Fruit fly (Drosophila melanogaster) whole organism, embryonic: ENCODE measurements around the gene Apt1.

Source experiments
- Abd-B ChIP-seq: fragments of 200-800 bp; sonication (Bioruptor generic); optimal IDR thresholded peaks from 2 replicates; lab custom pipeline; 2018; ENCODE audit warnings: missing biosample characterization, mild to moderate bottlenecking, missing genetic modification characterization, moderate library complexity
- Atf6 ChIP-seq: fragments of 200-800 bp; sonication (Bioruptor generic); IDR thresholded peaks from 2 replicates; pipeline ENCODE4 v1.3.6; 2022; ENCODE audit warnings: missing biosample characterization, missing genetic modification characterization
- Awh ChIP-seq: fragments of 200-800 bp; sonication (Bioruptor generic); IDR thresholded peaks from 2 replicates; pipeline ENCODE4, ENCODE4 v1.3.6; 2022; ENCODE audit warnings: missing biosample characterization, missing genetic modification characterization
- CG11723 ChIP-seq: fragments of 200-800 bp; sonication (Bioruptor generic); optimal IDR thresholded peaks from 2 replicates; lab custom pipeline; 2017; ENCODE audit warnings: missing biosample characterization, mild to moderate bottlenecking, missing genetic modification characterization
- CG13894 ChIP-seq: fragments of 200-800 bp; sonication (Bioruptor generic); optimal IDR thresholded peaks from 3 replicates; lab custom pipeline; 2018; ENCODE audit warnings: missing biosample characterization, mild to moderate bottlenecking, missing genetic modification characterization, moderate library complexity
- CG16815 ChIP-seq: fragments of 200-800 bp; sonication (Bioruptor generic); optimal IDR thresholded peaks from 3 replicates; lab custom pipeline; 2017; ENCODE audit warnings: missing biosample characterization, mild to moderate bottlenecking, missing genetic modification characterization
- CG17802 ChIP-seq: fragments of 200-800 bp; sonication (Bioruptor generic); optimal IDR thresholded peaks from 2 replicates; lab custom pipeline; 2018; ENCODE audit warnings: missing biosample characterization, mild to moderate bottlenecking, missing genetic modification characterization, moderate library complexity
- CG18011 ChIP-seq: fragments of 200-800 bp; sonication (Bioruptor generic); optimal IDR thresholded peaks from 2 replicates; lab custom pipeline; 2017; ENCODE audit warnings: missing biosample characterization, missing genetic modification characterization, mild to moderate bottlenecking, moderate library complexity, missing genotype
- CG2678 ChIP-seq: fragments of 200-800 bp; sonication (Bioruptor generic); optimal IDR thresholded peaks from 3 replicates; lab custom pipeline; 2019; ENCODE audit warnings: missing biosample characterization, mild to moderate bottlenecking, missing genetic modification characterization, moderate library complexity
- CG30020 ChIP-seq: fragments of 200-800 bp; optimal IDR thresholded peaks from 2 replicates; lab custom pipeline; 2019; ENCODE audit warnings: missing biosample characterization, mild to moderate bottlenecking, missing genetic modification characterization, moderate library complexity
- CG32532 ChIP-seq: fragments of 200-800 bp; sonication (Bioruptor generic); IDR thresholded peaks from 2 replicates; pipeline ENCODE4 v1.3.6; 2022; ENCODE audit warnings: missing biosample characterization, missing genetic modification characterization
- CG42726 ChIP-seq: fragments of 200-800 bp; sonication (Bioruptor generic); IDR thresholded peaks from 2 replicates; pipeline ENCODE4 v1.3.6; 2022; ENCODE audit warnings: missing biosample characterization, missing genetic modification characterization; ENCODE audit not compliant: partially characterized antibody
- CG4424 ChIP-seq: fragments of 200-800 bp; sonication (Bioruptor generic); optimal IDR thresholded peaks from 3 replicates; lab custom pipeline; 2016; ENCODE audit warnings: missing biosample characterization, missing genetic modification characterization
- CG6791 ChIP-seq: fragments of 200-800 bp; sonication (Bioruptor generic); IDR thresholded peaks from 3 replicates; pipeline ENCODE4 v1.3.6; 2022; ENCODE audit warnings: missing biosample characterization, missing genetic modification characterization; ENCODE audit not compliant: partially characterized antibody
- CG8388 ChIP-seq: fragments of 200-800 bp; sonication (Bioruptor generic); optimal IDR thresholded peaks from 2 replicates; lab custom pipeline; 2019; ENCODE audit warnings: missing biosample characterization, mild to moderate bottlenecking, missing genetic modification characterization, moderate library complexity
- D19A ChIP-seq: fragments of 200-800 bp; optimal IDR thresholded peaks from 3 replicates; lab custom pipeline; 2019; ENCODE audit warnings: missing biosample characterization, mild to moderate bottlenecking, missing genetic modification characterization, moderate library complexity
- Doc2 ChIP-seq: fragments of 200-800 bp; sonication (Bioruptor generic); IDR thresholded peaks from 2 replicates; pipeline ENCODE4 v1.3.6; 2022; ENCODE audit warnings: missing biosample characterization, missing genetic modification characterization
- Dp ChIP-seq: fragments of 200-800 bp; sonication (Bioruptor generic); optimal IDR thresholded peaks from 2 replicates; lab custom pipeline; 2018; ENCODE audit warnings: missing biosample characterization, mild to moderate bottlenecking, missing genetic modification characterization, moderate library complexity
- GATAe ChIP-seq: fragments of 200-800 bp; sonication (Bioruptor generic); conservative IDR thresholded peaks from 2 replicates; pipeline ENCODE4 v1.3.6; 2022; ENCODE audit warnings: missing biosample characterization, missing genetic modification characterization
- H2.0 ChIP-seq: fragments of 200-800 bp; sonication (Bioruptor generic); IDR thresholded peaks from 2 replicates; pipeline ENCODE4 v1.3.6; 2022; ENCODE audit warnings: missing biosample characterization, missing genetic modification characterization
- Hr78 ChIP-seq, 2 experiments: fragments of 200-800 bp in 1 of 2; fragments of >200 bp in 1 of 2; sonication (Bioruptor generic) in 1 of 2; optimal IDR thresholded peaks; 2 replicates each; lab custom pipeline; 2017 to 2019; ENCODE audit warnings: missing biosample characterization in 2 of 2, missing genetic modification characterization in 2 of 2, mild to moderate bottlenecking in 1 of 2, moderate library complexity in 1 of 2
- MTF-1 ChIP-seq: fragments of 200-800 bp; sonication (Bioruptor generic); optimal IDR thresholded peaks from 2 replicates; lab custom pipeline; 2018; ENCODE audit warnings: missing biosample characterization, mild to moderate bottlenecking, missing genetic modification characterization, borderline replicate concordance
- Optix ChIP-seq: fragments of 200-800 bp; sonication (Bioruptor generic); IDR thresholded peaks from 3 replicates; pipeline ENCODE4 v1.3.6; 2022; ENCODE audit warnings: missing biosample characterization, missing genetic modification characterization
- Spps ChIP-seq: fragments of 200-800 bp; sonication (Bioruptor generic); optimal IDR thresholded peaks from 2 replicates; lab custom pipeline; 2018; ENCODE audit warnings: missing biosample characterization, mild to moderate bottlenecking, missing genetic modification characterization
- ac ChIP-seq: fragments of 200-800 bp; sonication (Bioruptor generic); optimal IDR thresholded peaks from 3 replicates; lab custom pipeline; 2017; ENCODE audit warnings: missing biosample characterization, mild to moderate bottlenecking, missing genetic modification characterization
- ap ChIP-seq: fragments of 200-800 bp; sonication (Bioruptor generic); IDR thresholded peaks from 2 replicates; pipeline ENCODE4 v1.3.6; 2022; ENCODE audit warnings: missing biosample characterization, missing genetic modification characterization
- bsh ChIP-seq, 2 experiments: fragments of 200-800 bp; sonication (Bioruptor generic); optimal IDR thresholded peaks; 2 replicates each; lab custom pipeline; 2017 to 2018; ENCODE audit warnings: mild to moderate bottlenecking in 2 of 2, missing biosample characterization in 2 of 2, missing genetic modification characterization in 2 of 2, moderate library complexity in 1 of 2
- caup ChIP-seq: fragments of 200-800 bp; sonication (Bioruptor generic); optimal IDR thresholded peaks from 3 replicates; lab custom pipeline; 2017; ENCODE audit warnings: missing biosample characterization, mild to moderate bottlenecking, missing genetic modification characterization, moderate library complexity; ENCODE audit not compliant: severe bottlenecking
- chif ChIP-seq, 2 experiments: fragments of 200-800 bp; sonication (Bioruptor generic); optimal IDR thresholded peaks; 3 replicates each; lab custom pipeline; 2016; ENCODE audit warnings: missing biosample characterization in 2 of 2, missing genetic modification characterization in 2 of 2
- chn ChIP-seq: fragments of 200-800 bp; sonication (Bioruptor generic); optimal IDR thresholded peaks from 2 replicates; lab custom pipeline; 2016; ENCODE audit warnings: missing biosample characterization, missing genetic modification characterization
- da ChIP-seq: fragments of 200-800 bp; sonication (Bioruptor generic); optimal IDR thresholded peaks from 2 replicates; lab custom pipeline; 2016; ENCODE audit warnings: missing biosample characterization, missing genetic modification characterization
- dati ChIP-seq: fragments of 200-800 bp; sonication (Bioruptor generic); IDR thresholded peaks from 2 replicates; pipeline ENCODE4 v1.3.6; 2022; ENCODE audit warnings: missing biosample characterization, missing genetic modification characterization
- en ChIP-seq: fragments of 200-800 bp; sonication (Bioruptor generic); optimal IDR thresholded peaks from 2 replicates; lab custom pipeline; 2016; ENCODE audit warnings: missing biosample characterization, missing genetic modification characterization
- ewg ChIP-seq: fragments of 200-800 bp; sonication (Bioruptor generic); optimal IDR thresholded peaks from 3 replicates; lab custom pipeline; 2017; ENCODE audit warnings: mild to moderate bottlenecking, missing biosample characterization, missing genetic modification reagents, missing genetic modification characterization
- eyg ChIP-seq: fragments of 200-800 bp; sonication (Bioruptor generic); optimal IDR thresholded peaks from 3 replicates; lab custom pipeline; 2016; ENCODE audit warnings: missing biosample characterization, missing genetic modification characterization
- fd3F ChIP-seq: fragments of 200-800 bp; sonication (Bioruptor generic); optimal IDR thresholded peaks from 2 replicates; lab custom pipeline; 2018; ENCODE audit warnings: missing biosample characterization, mild to moderate bottlenecking, missing genetic modification characterization, moderate library complexity
- gce ChIP-seq: fragments of 200-800 bp; sonication (Bioruptor generic); IDR thresholded peaks from 3 replicates; pipeline ENCODE4 v1.3.6; 2022; ENCODE audit warnings: missing biosample characterization, missing genetic modification characterization
- h ChIP-seq: fragments of >200 bp; optimal IDR thresholded peaks from 2 replicates; lab custom pipeline; 2017
- inv ChIP-seq: fragments of 200-800 bp; sonication (Bioruptor generic); IDR thresholded peaks from 2 replicates; pipeline ENCODE4 v1.3.6; 2022; ENCODE audit warnings: missing biosample characterization, missing genetic modification characterization; ENCODE audit not compliant: partially characterized antibody
- oc ChIP-seq: fragments of 200-800 bp; sonication (Bioruptor generic); optimal IDR thresholded peaks from 2 replicates; lab custom pipeline; 2018; ENCODE audit warnings: missing biosample characterization, mild to moderate bottlenecking, missing genetic modification characterization, moderate library complexity
- odd ChIP-seq: fragments of 200-800 bp; sonication (Bioruptor generic); optimal IDR thresholded peaks from 2 replicates; lab custom pipeline; 2017; ENCODE audit warnings: missing biosample characterization, mild to moderate bottlenecking, missing genetic modification characterization
- onecut ChIP-seq: fragments of 200-800 bp; sonication (Bioruptor generic); IDR thresholded peaks from 2 replicates; pipeline ENCODE4 v1.3.6; 2022; ENCODE audit warnings: missing biosample characterization, missing genetic modification characterization
- pan ChIP-seq, 4 experiments: fragments of >200 bp in 3 of 4; fragments of 200-800 bp in 1 of 4; sonication (Bioruptor generic) in 1 of 4; optimal IDR thresholded peaks in 3 of 4; IDR thresholded peaks in 1 of 4; 2 replicates each; pipeline versions ENCODE4 v1.3.6 to Lab custom; 2017 to 2022; ENCODE audit warnings: missing biosample characterization in 2 of 4, missing genetic modification characterization in 2 of 4, mixed read lengths in 1 of 4
- prd ChIP-seq, 3 experiments: fragments of >200 bp in 2 of 3; fragments of 200-800 bp in 1 of 3; sonication (Bioruptor generic) in 1 of 3; optimal IDR thresholded peaks in 2 of 3; IDR thresholded peaks in 1 of 3; 2 replicates in 2 of 3; 3 replicates in 1 of 3; pipeline versions ENCODE4 v1.3.6 to Lab custom; 2017 to 2022; ENCODE audit warnings: missing biosample characterization in 1 of 3, missing genetic modification characterization in 1 of 3
- rib ChIP-seq: fragments of 200-800 bp; sonication (Bioruptor generic); IDR thresholded peaks from 2 replicates; pipeline ENCODE4 v1.3.6; 2022; ENCODE audit warnings: missing biosample characterization, missing genetic modification characterization
- sens-2 ChIP-seq: fragments of 200-800 bp; sonication (Bioruptor generic); IDR thresholded peaks from 2 replicates; pipeline ENCODE4 v1.3.6; 2022; ENCODE audit warnings: missing biosample characterization, missing genetic modification characterization
- seq ChIP-seq: fragments of 200-800 bp; sonication (Bioruptor generic); IDR thresholded peaks from 2 replicates; pipeline ENCODE4 v1.3.6; 2022; ENCODE audit warnings: missing biosample characterization, missing genetic modification characterization
- sisA ChIP-seq: fragments of 200-800 bp; sonication (Bioruptor generic); IDR thresholded peaks from 2 replicates; pipeline ENCODE4 v1.3.6; 2022; ENCODE audit warnings: missing biosample characterization, missing genetic modification characterization
- tin ChIP-seq: fragments of 200-800 bp; sonication (Bioruptor generic); optimal IDR thresholded peaks from 3 replicates; lab custom pipeline; 2016; ENCODE audit warnings: missing biosample characterization, missing genetic modification characterization
- zfh2 ChIP-seq: fragments of 200-800 bp; sonication (Bioruptor generic); optimal IDR thresholded peaks from 2 replicates; lab custom pipeline; 2016; ENCODE audit warnings: missing biosample characterization, missing genetic modification characterization

Gene Apt1

dm6 chr3L:11648410-11648809 lies 20.6 kb downstream of the Apt1 start, which contains the start of the genes RIOK1 and Polr3H (continued):
- TF ChIP-seq Optix (GFP tag; lab: Robert Waterston, UW), result no peak; the same call in none of the 3 replicates
- TF ChIP-seq CG32532 (GFP tag; lab: Robert Waterston, UW), result peak; percentile 78
- no peak for TF ChIP-seq bsh (GFP tag; optimal IDR thresholded peaks at IDR 0.05; lab: Kevin White, UChicago)
- no peak for TF ChIP-seq GATAe (GFP tag; lab: Robert Waterston, UW)
- peak; percentile 56 for TF ChIP-seq Dp (GFP tag; lab: Kevin White, UChicago)
- no peak for TF ChIP-seq Abd-B (GFP tag; lab: Kevin White, UChicago)
- peak; percentile 34 for TF ChIP-seq ewg (GFP tag; lab: Kevin White, UChicago)
- TF ChIP-seq Atf6 (GFP tag; lab: Robert Waterston, UW), result peak; percentile 54; the same call in 1 of the 2 replicates
- peak; percentile 59 for TF ChIP-seq CG18011 (GFP tag; lab: Kevin White, UChicago)
- TF ChIP-seq caup (GFP tag; lab: Kevin White, UChicago), result no peak
- TF ChIP-seq CG4424, result peak; percentile 73
- no peak for TF ChIP-seq inv
- no peak for TF ChIP-seq dati
- no peak for TF ChIP-seq CG42726 (GFP tag; lab: Robert Waterston, UW)
- peak; percentile 62 to 76 for TF ChIP-seq chif (GFP tag; optimal IDR thresholded peaks at IDR 0.05; lab: Kevin White, UChicago)
- no peak for TF ChIP-seq onecut (GFP tag; lab: Robert Waterston, UW)
- 0 out of 2 replicates have a peak, but pooled peaks have one; percentile 40 for TF ChIP-seq rib
- TF ChIP-seq sens-2, result no peak
- TF ChIP-seq D19A, result no peak
- peak; percentile 39 for TF ChIP-seq fd3F
- no peak for TF ChIP-seq Hr78 (GFP tag; optimal IDR thresholded peaks at IDR 0.05; lab: Kevin White, UChicago)
- TF ChIP-seq oc (tag; lab: Kevin White, UChicago), result no peak
- no peak for TF ChIP-seq CG2678 (tag; lab: Kevin White, UChicago)
- TF ChIP-seq zfh2, result peak; percentile 66
- TF ChIP-seq Awh (GFP tag; lab: Robert Waterston, UW), result no peak
- TF ChIP-seq en (GFP tag; lab: Kevin White, UChicago), result peak; percentile 8
- no peak for TF ChIP-seq odd (GFP tag; lab: Kevin White, UChicago)
- no peak for TF ChIP-seq Doc2
- peak; percentile 11 for TF ChIP-seq da
- TF ChIP-seq seq, result no peak
- peak; percentile 27 for TF ChIP-seq Spps (tag; lab: Kevin White, UChicago)
- TF ChIP-seq CG8388, result peak; percentile 48
- no peak for TF ChIP-seq CG11723 (GFP tag; lab: Kevin White, UChicago)
- no peak for TF ChIP-seq MTF-1 (GFP tag; lab: Kevin White, UChicago)
- TF ChIP-seq CG17802 (tag; lab: Kevin White, UChicago), result peak; percentile 48
- TF ChIP-seq, all 482 proteins: peak for 241

dm6 chr3L:11656189-11656588 lies 28.4 kb downstream of the Apt1 start:
- peak; percentile 18; the same call in 1 of the 2 replicates for TF ChIP-seq ap (GFP tag; lab: Robert Waterston, UW)
- TF ChIP-seq gce (GFP tag; lab: Robert Waterston, UW), result 0 out of 3 replicates have a peak, but pooled peaks have one; percentile 4
- TF ChIP-seq tin (GFP tag; lab: Kevin White, UChicago), result no peak
- no peak for TF ChIP-seq CG30020 (tag; lab: Kevin White, UChicago)
- no peak for TF ChIP-seq fd3F
- TF ChIP-seq h, result no peak
- TF ChIP-seq ac, result no peak
- TF ChIP-seq prd (optimal IDR thresholded peaks at IDR 0.05; lab: Kevin White, UChicago), result no peak
- TF ChIP-seq prd (GFP tag; IDR thresholded peaks at IDR 0.05; lab: Robert Waterston, UW), result peak; percentile 53
- TF ChIP-seq CG16815 (GFP tag; lab: Kevin White, UChicago), result no peak
- no peak for TF ChIP-seq CG13894 (tag; lab: Kevin White, UChicago)
- no peak for TF ChIP-seq chn
- no peak for TF ChIP-seq CG6791 (GFP tag; lab: Robert Waterston, UW)
- no peak for TF ChIP-seq eyg
- 0 out of 2 replicates have a peak, but pooled peaks have one; percentile 12 for TF ChIP-seq sisA
- TF ChIP-seq pan (optimal IDR thresholded peaks at IDR 0.05; lab: Kevin White, UChicago), result no peak
- TF ChIP-seq pan (GFP tag; optimal IDR thresholded peaks at IDR 0.05 in 1 of 2, IDR thresholded peaks at IDR 0.05 in 1 of 2), result no peak
- TF ChIP-seq H2.0 (GFP tag; lab: Robert Waterston, UW), result no peak
- no peak for TF ChIP-seq CG11723 (GFP tag; lab: Kevin White, UChicago)
